Worm (Caenorhabditis elegans): ENCODE measurements around the gene M01F1.9.

Gene M01F1.9

DNA sequence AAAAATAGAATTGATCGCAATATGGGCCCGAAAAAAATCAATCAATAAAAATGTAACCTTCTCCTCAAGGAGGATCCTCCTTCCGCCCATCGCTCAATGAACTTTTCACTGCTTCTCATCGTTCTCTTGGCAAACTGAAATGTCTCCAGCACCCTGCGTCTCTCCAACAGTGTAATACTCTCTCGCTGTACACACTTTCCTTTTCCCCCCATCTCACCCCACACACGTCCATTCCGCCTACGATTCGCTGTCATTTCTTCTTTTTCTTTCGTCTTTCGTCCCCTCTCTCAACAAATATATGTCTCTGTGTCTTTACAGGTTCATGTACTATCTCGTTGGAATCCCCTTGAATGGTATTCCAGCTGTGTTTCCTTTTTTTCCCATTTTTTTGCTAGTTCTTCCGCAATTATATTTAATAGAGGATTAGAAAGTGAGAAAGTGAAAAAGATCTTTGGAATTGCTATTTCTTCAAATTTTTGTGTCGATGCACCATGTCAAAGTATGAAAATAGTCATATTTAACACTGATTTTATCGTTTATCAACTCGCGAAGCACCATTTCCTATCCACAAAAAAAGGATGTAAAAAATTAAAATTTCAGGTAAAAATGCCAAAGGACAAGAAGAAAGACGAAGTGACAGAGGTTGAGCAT is 27.3 kb downstream of the M01F1.9 start, which contains the start of gene rsu-1 (continued):
- TF ChIP-seq lin-38 (GFP tag; IDR thresholded peaks at IDR 0.05) (peak; percentile 41), ztf-7 (tag; optimal IDR thresholded peaks at IDR 0.05) (peak; percentile 8), dmd-9 (GFP tag; IDR thresholded peaks at IDR 0.05) (no peak), sdz-12 (GFP tag; optimal IDR thresholded peaks at IDR 0.05) (no peak), unc-62 (GFP tag; optimal IDR thresholded peaks at IDR 0.05 in 1 of 2) (no peak), unc-62 (tag; optimal IDR thresholded peaks at IDR 0.05) (no peak), R02D3.7 (tag; optimal IDR thresholded peaks at IDR 0.05) (no peak), nhr-111 (GFP tag; optimal IDR thresholded peaks at IDR 0.05) (no peak), arid-1 (GFP tag; conservative IDR thresholded peaks at IDR 0.05) (0 out of 2 replicates have a peak, but pooled peaks have one; percentile 35), lim-7 (GFP tag; IDR thresholded peaks at IDR 0.05) (no peak), ZK337.2 (GFP tag; IDR thresholded peaks at IDR 0.05) (no peak)

DNA sequence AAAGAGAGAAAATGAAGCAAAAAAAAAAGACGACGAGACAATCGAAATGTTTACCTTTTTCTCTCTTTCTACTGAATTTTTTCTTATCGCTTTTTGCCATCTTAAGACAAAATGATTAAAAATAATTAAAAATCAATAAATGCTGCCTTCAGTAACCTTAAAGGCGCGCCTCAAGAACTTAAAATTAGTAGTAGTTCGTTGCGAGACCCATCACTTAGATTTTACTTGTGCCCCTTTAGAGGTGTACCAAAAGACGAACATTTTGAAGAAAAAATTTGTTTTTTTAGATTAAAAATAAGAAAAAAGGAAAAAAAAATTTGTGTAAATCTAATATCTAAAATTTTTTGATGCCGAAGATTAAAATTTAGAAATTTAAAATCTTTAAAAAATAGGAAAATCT is 27.9 kb downstream of the M01F1.9 start:
- TF ChIP-seq set-16 (GFP tag; IDR thresholded peaks at IDR 0.05) = no peak
- no peak for TF ChIP-seq mes-2 (tag; optimal IDR thresholded peaks at IDR 0.05; ENCODE audit: poor library complexity, severe bottlenecking)
- no peak for TF ChIP-seq daf-16 (GFP tag; optimal IDR thresholded peaks at IDR 0.05)
- peak; percentile 12 for TF ChIP-seq daf-16 (tag; optimal IDR thresholded peaks at IDR 0.05)
- no peak for TF ChIP-seq duxl-1 (tag; optimal IDR thresholded peaks at IDR 0.05; ENCODE audit: poor library complexity)
- TF ChIP-seq nhr-41 (GFP tag; IDR thresholded peaks at IDR 0.05) = no peak

DNA sequence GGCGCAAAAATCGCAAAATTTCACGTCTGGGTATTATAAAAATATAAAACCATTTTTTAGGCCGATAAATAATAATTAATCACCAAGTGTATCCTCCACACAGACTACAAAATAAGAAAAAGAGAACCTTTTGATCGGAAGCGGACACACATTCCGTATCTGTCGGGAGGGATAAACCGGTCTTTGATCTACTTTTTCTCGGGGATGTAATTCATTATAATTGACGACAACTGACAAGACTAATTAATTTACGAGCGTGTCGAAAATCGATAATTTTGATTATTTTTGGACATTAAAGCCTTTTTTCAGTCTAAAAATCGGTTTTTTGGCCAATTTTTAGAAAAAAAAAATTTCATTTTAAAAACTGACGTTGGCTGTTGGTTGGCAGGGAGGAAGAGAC is 28.4 kb downstream of the M01F1.9 start:
- TF ChIP-seq egl-27 (tag; optimal IDR thresholded peaks at IDR 0.05) (no peak), lin-15B (tag; optimal IDR thresholded peaks at IDR 0.05) (no peak), php-3 (GFP tag; IDR thresholded peaks at IDR 0.05) (0 out of 2 replicates have a peak, but pooled peaks have one; percentile 28), nhr-102 (tag; optimal IDR thresholded peaks at IDR 0.05) (no peak), T20F7.1 (GFP tag; optimal IDR thresholded peaks at IDR 0.05) (no peak), tra-1 (GFP tag; IDR thresholded peaks at IDR 0.05) (0 out of 2 replicates have a peak, but pooled peaks have one; percentile 30), unc-62 (GFP tag; optimal IDR thresholded peaks at IDR 0.05 in 1 of 2) (peak in 1 of 2 experiments; percentile 79), unc-62 (tag; optimal IDR thresholded peaks at IDR 0.05) (no peak), ztf-11 (tag; optimal IDR thresholded peaks at IDR 0.05) (no peak), hlh-11 (tag; optimal IDR thresholded peaks at IDR 0.05) (peak; percentile 40), mep-1 (tag; optimal IDR thresholded peaks at IDR 0.05) (no peak), nhr-28 (tag; optimal IDR thresholded peaks at IDR 0.05) (peak; percentile 97)

DNA sequence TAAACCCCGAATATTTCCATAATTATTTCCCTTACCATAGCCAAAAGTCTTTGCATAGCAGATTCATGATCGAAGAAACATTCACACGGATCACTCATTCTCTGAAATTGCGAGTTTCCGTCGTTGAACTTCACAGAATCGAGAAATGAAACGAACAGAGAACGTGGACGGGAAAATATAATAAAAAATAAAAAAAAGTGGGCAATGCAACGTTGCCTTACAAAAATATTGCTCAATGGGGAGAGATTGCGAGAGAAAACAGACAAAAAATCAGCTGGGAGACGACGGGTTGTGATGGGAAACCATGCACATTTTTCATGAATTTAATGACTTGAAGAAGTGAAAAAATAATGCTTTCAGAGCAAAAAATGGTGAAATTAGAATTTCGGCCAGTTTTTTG is 29.2 kb downstream of the M01F1.9 start, which contains the start of gene smim-14:
Gene smim-14, minus strand, starts transcription at position 101 of the 400 bp plus-strand sequence.
- TF ChIP-seq lin-1 (GFP tag; IDR thresholded peaks at IDR 0.05) = no peak
- TF ChIP-seq mes-2 (tag; optimal IDR thresholded peaks at IDR 0.05; ENCODE audit: poor library complexity, severe bottlenecking) = peak; percentile 29
- TF ChIP-seq daf-16 (GFP tag; optimal IDR thresholded peaks at IDR 0.05) = no peak
- peak; percentile 34 for TF ChIP-seq daf-16 (tag; optimal IDR thresholded peaks at IDR 0.05)
- TF ChIP-seq ztf-11 (tag; optimal IDR thresholded peaks at IDR 0.05) = no peak
- TF ChIP-seq T20F7.1 (GFP tag; optimal IDR thresholded peaks at IDR 0.05) = no peak

DNA sequence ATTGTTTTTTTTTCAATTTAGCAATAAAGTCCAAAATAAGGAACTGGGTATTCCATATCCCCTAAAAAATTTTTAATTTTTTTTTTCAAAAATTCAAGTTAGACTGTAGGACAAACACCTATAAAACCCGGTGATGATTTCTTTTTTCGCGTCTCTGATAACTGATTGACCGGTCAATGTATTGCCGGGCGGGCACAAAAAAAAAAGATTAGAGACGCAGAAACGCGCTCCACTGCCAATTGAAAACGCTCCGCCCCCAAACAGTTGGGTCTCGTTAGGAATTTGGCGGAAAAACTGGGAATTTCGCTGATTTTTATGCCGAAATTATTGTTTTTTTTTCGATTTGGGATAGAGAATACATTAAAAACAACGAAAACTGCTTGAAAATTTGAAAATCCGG is 30.5 kb downstream of the M01F1.9 start:
- TF ChIP-seq Y105C5A.15 (GFP tag; IDR thresholded peaks at IDR 0.05) = no peak
- TF ChIP-seq unc-39 (tag; optimal IDR thresholded peaks at IDR 0.05) = no peak
- TF ChIP-seq F49E8.2 (tag; optimal IDR thresholded peaks at IDR 0.05; ENCODE audit: borderline replicate concordance) = no peak
- TF ChIP-seq dpl-1 (GFP tag; optimal IDR thresholded peaks at IDR 0.05) = no peak
- no peak for TF ChIP-seq zfp-3 (GFP tag; conservative IDR thresholded peaks at IDR 0.05)
- TF ChIP-seq zfp-2 (tag; optimal IDR thresholded peaks at IDR 0.05) = no peak
- peak; percentile 30 for TF ChIP-seq pqm-1 (tag; optimal IDR thresholded peaks at IDR 0.05)
- TF ChIP-seq spr-1 (tag; optimal IDR thresholded peaks at IDR 0.05) = no peak
- TF ChIP-seq T20F7.1 (GFP tag; optimal IDR thresholded peaks at IDR 0.05) = no peak
- no peak for TF ChIP-seq ama-1 (optimal IDR thresholded peaks at IDR 0.05)
- peak; percentile 33 for TF ChIP-seq hlh-11 (tag; optimal IDR thresholded peaks at IDR 0.05)
- no peak for TF ChIP-seq duxl-1 (tag; optimal IDR thresholded peaks at IDR 0.05; ENCODE audit: poor library complexity)
- no peak for TF ChIP-seq mxl-3 (GFP tag; optimal IDR thresholded peaks at IDR 0.05)
- TF ChIP-seq tag-97 (GFP tag; IDR thresholded peaks at IDR 0.05) = no peak
- no peak for TF ChIP-seq ZK337.2 (GFP tag; IDR thresholded peaks at IDR 0.05)
- TF ChIP-seq lin-15B (tag; optimal IDR thresholded peaks at IDR 0.05) = no peak
- TF ChIP-seq dmd-6 (GFP tag; IDR thresholded peaks at IDR 0.05) = peak; percentile 20; the same call in 1 of the 2 replicates
- no peak for TF ChIP-seq ceh-28 (tag; optimal IDR thresholded peaks at IDR 0.05)
- no peak for TF ChIP-seq mdl-1 (tag; optimal IDR thresholded peaks at IDR 0.05)
- no peak for TF ChIP-seq saeg-2 (GFP tag; IDR thresholded peaks at IDR 0.05)

Measured in whole organism, L4 larva.